Worm (Caenorhabditis elegans): ENCODE results near the gene K12H4.3.

Gene K12H4.3

ce11 chrIII:8044187-8044586 is 1.6 kb upstream of the K12H4.3 start, which contains the start of gene K12H4.5:
TSS of gene K12H4.5 (plus strand) at chrIII:8044487.
- TF ChIP-seq lin-13 (tag; optimal IDR thresholded peaks at IDR 0.05) (no peak), lin-32 (GFP tag; optimal IDR thresholded peaks at IDR 0.05) (no peak), ces-1 (GFP tag; optimal IDR thresholded peaks at IDR 0.05) (peak; percentile 17)

- no peak for TF ChIP-seq sptf-1 (tag; optimal IDR thresholded peaks at IDR 0.05)
- TF ChIP-seq mab-5 (tag; optimal IDR thresholded peaks at IDR 0.05): no peak
- no peak for TF ChIP-seq nhr-2 (tag; optimal IDR thresholded peaks at IDR 0.05)
- no peak for TF ChIP-seq blmp-1 (tag; optimal IDR thresholded peaks at IDR 0.05)
- no peak for TF ChIP-seq unc-39 (tag; optimal IDR thresholded peaks at IDR 0.05)
- no peak for TF ChIP-seq tbx-8 (GFP tag; optimal IDR thresholded peaks at IDR 0.05)
- no peak for TF ChIP-seq snpc-4 (tag; optimal IDR thresholded peaks at IDR 0.05)
- TF ChIP-seq drap-1 (GFP tag; optimal IDR thresholded peaks at IDR 0.05): no peak
- TF ChIP-seq ham-2 (GFP tag; optimal IDR thresholded peaks at IDR 0.05): no peak
- TF ChIP-seq cnd-1 (tag; optimal IDR thresholded peaks at IDR 0.05): no peak
- TF ChIP-seq nhr-28 (tag; optimal IDR thresholded peaks at IDR 0.05): no peak
- no peak for TF ChIP-seq ces-1 (GFP tag; optimal IDR thresholded peaks at IDR 0.05)
- no peak for TF ChIP-seq lin-13 (tag; optimal IDR thresholded peaks at IDR 0.05)
- no peak for TF ChIP-seq nhr-12 (tag; optimal IDR thresholded peaks at IDR 0.05)
- TF ChIP-seq sem-2 (GFP tag; optimal IDR thresholded peaks at IDR 0.05): no peak
- no peak for TF ChIP-seq unc-62 (GFP tag; optimal IDR thresholded peaks at IDR 0.05)
- TF ChIP-seq elt-3 (tag; optimal IDR thresholded peaks at IDR 0.05): no peak
- no peak for TF ChIP-seq unc-120 (tag; optimal IDR thresholded peaks at IDR 0.05; ENCODE audit: poor library complexity, severe bottlenecking)
Measured at ce11 chrIII:8044717-8045116, 1.1 kb upstream of the K12H4.3 start, which contains the start of gene spcs-3. TSS of gene spcs-3 (plus strand) at chrIII:8045017.

ce11 chrIII:8047412-8047811 is 1.6 kb downstream of the K12H4.3 start, which contains the start of gene K12H4.2:
TSS of gene K12H4.2 (plus strand) at chrIII:8047712.
- TF ChIP-seq sem-2 (GFP tag; optimal IDR thresholded peaks at IDR 0.05) (no peak), drap-1 (GFP tag; optimal IDR thresholded peaks at IDR 0.05) (no peak), unc-62 (GFP tag; optimal IDR thresholded peaks at IDR 0.05) (no peak), elt-1 (tag; optimal IDR thresholded peaks at IDR 0.05; ENCODE audit: borderline replicate concordance, insufficient read depth) (no peak), unc-120 (tag; optimal IDR thresholded peaks at IDR 0.05; ENCODE audit: poor library complexity, severe bottlenecking) (no peak), nhr-28 (tag; optimal IDR thresholded peaks at IDR 0.05) (no peak), hlh-1 (tag; optimal IDR thresholded peaks at IDR 0.05) (no peak), lin-13 (tag; optimal IDR thresholded peaks at IDR 0.05) (no peak), cnd-1 (tag; optimal IDR thresholded peaks at IDR 0.05) (no peak), tbx-8 (GFP tag; optimal IDR thresholded peaks at IDR 0.05) (no peak), ceh-43 (GFP tag; optimal IDR thresholded peaks at IDR 0.05) (no peak), mab-5 (tag; optimal IDR thresholded peaks at IDR 0.05) (no peak), zip-8 (tag; optimal IDR thresholded peaks at IDR 0.05) (no peak), ceh-39 (tag; optimal IDR thresholded peaks at IDR 0.05) (no peak), nhr-2 (tag; optimal IDR thresholded peaks at IDR 0.05) (no peak), pha-4 (tag; optimal IDR thresholded peaks at IDR 0.05) (no peak)

- TF ChIP-seq ceh-83 (GFP tag; optimal IDR thresholded peaks at IDR 0.05) (no peak), ceh-43 (GFP tag; optimal IDR thresholded peaks at IDR 0.05) (no peak), unc-39 (tag; optimal IDR thresholded peaks at IDR 0.05) (no peak), unc-120 (tag; optimal IDR thresholded peaks at IDR 0.05; ENCODE audit: poor library complexity, severe bottlenecking) (no peak), nhr-237 (tag; optimal IDR thresholded peaks at IDR 0.05) (no peak)
Measured at ce11 chrIII:8050944-8051343, 5.1 kb downstream of the K12H4.3 start, which contains the start of gene K12H4.7. TSS of gene K12H4.7 (minus strand) at chrIII:8051081.

- TF ChIP-seq ces-1 (GFP tag; optimal IDR thresholded peaks at IDR 0.05) (no peak), nhr-76 (tag; optimal IDR thresholded peaks at IDR 0.05) (no peak), hlh-1 (tag; optimal IDR thresholded peaks at IDR 0.05) (no peak), pha-4 (tag; optimal IDR thresholded peaks at IDR 0.05) (no peak), zip-8 (tag; optimal IDR thresholded peaks at IDR 0.05) (peak; percentile 98), mls-2 (tag; optimal IDR thresholded peaks at IDR 0.05) (no peak), M03D4.4 (tag; optimal IDR thresholded peaks at IDR 0.05) (no peak)
Measured at ce11 chrIII:8051838-8052237, 6.0 kb downstream of the K12H4.3 start.

- TF ChIP-seq lsy-2 (tag; optimal IDR thresholded peaks at IDR 0.05): no peak
- TF ChIP-seq blmp-1 (tag; optimal IDR thresholded peaks at IDR 0.05): no peak
- no peak for TF ChIP-seq unc-39 (tag; optimal IDR thresholded peaks at IDR 0.05)
- no peak for TF ChIP-seq cnd-1 (tag; optimal IDR thresholded peaks at IDR 0.05)
- no peak for TF ChIP-seq nhr-237 (tag; optimal IDR thresholded peaks at IDR 0.05)
- TF ChIP-seq unc-120 (tag; optimal IDR thresholded peaks at IDR 0.05; ENCODE audit: poor library complexity, severe bottlenecking): no peak
- TF ChIP-seq ceh-43 (GFP tag; optimal IDR thresholded peaks at IDR 0.05): no peak
- TF ChIP-seq sptf-1 (tag; optimal IDR thresholded peaks at IDR 0.05): no peak
- TF ChIP-seq tbx-8 (GFP tag; optimal IDR thresholded peaks at IDR 0.05): no peak
- no peak for TF ChIP-seq nhr-2 (tag; optimal IDR thresholded peaks at IDR 0.05)
- TF ChIP-seq ces-1 (GFP tag; optimal IDR thresholded peaks at IDR 0.05): no peak
- no peak for TF ChIP-seq bed-3 (GFP tag; optimal IDR thresholded peaks at IDR 0.05)
Measured at ce11 chrIII:8061114-8061513, 15.3 kb downstream of the K12H4.3 start.
